Worm (Caenorhabditis elegans) whole organism, midembryonic: Measurements from ENCODE around the gene R10H10.3.

Experiments used
- T22C8.4 ChIP-seq: fragments of 200-800 bp; sonication (Bioruptor generic); IDR thresholded peaks from 2 replicates; pipeline ENCODE4 v1.3.6; 2022; ENCODE audit warnings: missing genetic modification characterization, missing compliant biosample characterization
- cog-1 ChIP-seq: sonication (generic microtip); optimal IDR thresholded peaks from 2 replicates; lab custom pipeline; 2016; ENCODE audit warnings: missing genetic modification characterization, missing compliant biosample characterization
- flt-1 ChIP-seq: fragments of 200-800 bp; sonication (Bioruptor generic); IDR thresholded peaks from 2 replicates; pipeline ENCODE4 v1.3.6; 2022; ENCODE audit warnings: missing genetic modification characterization, missing compliant biosample characterization
- klf-2 ChIP-seq: fragments of 200-800 bp; sonication (Bioruptor generic); conservative IDR thresholded peaks from 2 replicates; pipeline ENCODE4 v1.3.6; 2022; ENCODE audit warnings: missing genetic modification reagents, missing genetic modification characterization, missing compliant biosample characterization
- med-1 ChIP-seq: sonication (generic microtip); optimal IDR thresholded peaks from 2 replicates; lab custom pipeline; 2017; ENCODE audit warnings: missing genetic modification characterization, mild to moderate bottlenecking, missing compliant biosample characterization, antibody characterized with exemption, missing genetic modification reagents; ENCODE audit not compliant: insufficient read depth
- ref-1 ChIP-seq: fragments of 200-800 bp; sonication (Bioruptor generic); conservative IDR thresholded peaks from 2 replicates; pipeline ENCODE4 v1.3.6; 2022; ENCODE audit warnings: missing genetic modification reagents, missing genetic modification characterization, missing compliant biosample characterization
- tab-1 ChIP-seq: fragments of 200-800 bp; sonication (Bioruptor generic); IDR thresholded peaks from 2 replicates; pipeline ENCODE4 v1.3.6; 2022; ENCODE audit warnings: missing genetic modification characterization, missing compliant biosample characterization
- ztf-23 ChIP-seq: fragments of 200-800 bp; sonication (Bioruptor generic); IDR thresholded peaks from 2 replicates; pipeline ENCODE4 v1.3.6; 2022; ENCODE audit warnings: missing genetic modification reagents, missing genetic modification characterization, missing compliant biosample characterization
- ztf-29 ChIP-seq: fragments of 200-800 bp; sonication (Bioruptor generic); IDR thresholded peaks from 2 replicates; pipeline ENCODE4 v1.3.6; 2022; ENCODE audit warnings: missing genetic modification reagents, missing genetic modification characterization, missing compliant biosample characterization

The R10H10.3 gene

DNA sequence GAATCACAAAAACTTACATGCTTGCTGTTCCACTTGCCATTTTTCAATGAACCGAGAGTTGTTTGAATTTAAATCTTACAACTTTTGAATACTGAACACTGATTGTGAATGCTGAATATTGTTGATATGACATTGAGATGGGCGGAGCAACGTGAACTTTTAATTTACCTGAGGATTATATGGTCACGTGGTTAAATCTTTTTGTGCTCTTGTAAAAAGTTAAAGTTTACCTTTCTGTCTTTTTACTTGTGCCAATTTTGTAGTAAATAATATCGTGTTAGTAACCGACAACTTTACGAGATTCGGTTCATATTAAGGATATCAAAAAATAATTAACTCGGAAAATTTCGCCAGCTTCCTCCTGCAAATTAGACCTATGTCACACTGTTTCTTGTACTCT lies 36.1 kb upstream of the R10H10.3 start, which contains the start of gene Y43C5B.2:
Y43C5B.2 (minus strand) TSS at position 101 of the 400 bp plus-strand sequence.
- no peak for TF ChIP-seq ref-1 (GFP tag; lab: Robert Waterston, UW)
- TF ChIP-seq klf-2: no peak
- TF ChIP-seq flt-1: no peak
- TF ChIP-seq med-1 (GFP tag; lab: Kevin White, UChicago): no peak
- no peak for TF ChIP-seq T22C8.4 (GFP tag; lab: Robert Waterston, UW)
- TF ChIP-seq cog-1 (tag; lab: Kevin White, UChicago): no peak
- no peak for TF ChIP-seq tab-1 (GFP tag; lab: Robert Waterston, UW)
- no peak for TF ChIP-seq ztf-29 (GFP tag; lab: Robert Waterston, UW)
- no peak for TF ChIP-seq ztf-23 (GFP tag; lab: Robert Waterston, UW)

DNA sequence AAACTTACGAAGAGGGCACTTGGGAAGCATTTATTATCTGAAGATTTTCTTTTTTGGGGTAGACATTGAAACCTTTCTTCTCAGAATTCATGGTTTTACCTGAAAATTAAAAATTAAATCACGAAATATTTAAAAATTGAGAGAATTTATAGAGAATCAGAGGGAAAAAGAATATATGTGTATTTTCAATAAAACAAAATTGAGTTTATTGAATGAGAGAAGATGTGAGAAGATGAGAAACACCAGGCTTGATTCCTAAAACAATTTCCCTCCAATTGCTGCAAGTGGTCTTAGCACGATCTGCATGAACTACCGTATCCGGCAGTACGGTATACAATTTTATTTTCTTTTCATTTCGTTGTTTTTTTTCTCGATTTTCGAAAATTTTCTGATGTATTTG lies 31.2 kb upstream of the R10H10.3 start, which contains the start of gene R11A8.1:
R11A8.1 (minus strand) TSS at position 101 of the 400 bp plus-strand sequence.
- TF ChIP-seq flt-1: no peak
- no peak for TF ChIP-seq ztf-29 (GFP tag; lab: Robert Waterston, UW)
- TF ChIP-seq tab-1 (GFP tag; lab: Robert Waterston, UW): no peak
- TF ChIP-seq T22C8.4 (GFP tag; lab: Robert Waterston, UW): no peak
- TF ChIP-seq klf-2: no peak
- no peak for TF ChIP-seq ref-1 (GFP tag; lab: Robert Waterston, UW)
- TF ChIP-seq cog-1 (tag; lab: Kevin White, UChicago): no peak
- TF ChIP-seq med-1 (GFP tag; lab: Kevin White, UChicago): no peak
- no peak for TF ChIP-seq ztf-23 (GFP tag; lab: Robert Waterston, UW)

DNA sequence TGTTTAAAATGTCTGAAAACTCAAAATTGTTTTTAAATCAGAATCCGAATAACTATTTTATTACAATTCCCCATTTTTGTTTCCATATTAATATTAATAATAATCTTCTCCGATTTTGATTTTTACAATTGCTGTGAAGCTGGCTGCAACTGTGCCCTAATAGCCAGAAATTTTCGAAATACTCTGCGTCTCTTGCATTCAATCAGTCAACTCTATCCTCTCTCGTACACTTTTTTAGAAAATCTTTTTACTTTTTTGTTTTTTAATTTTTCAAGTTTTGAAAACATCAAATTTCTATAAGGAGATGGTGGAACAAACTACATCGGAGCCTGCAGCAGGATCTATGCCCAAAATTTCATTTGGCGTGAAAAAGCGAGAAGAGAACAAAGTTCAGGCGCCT lies 30.5 kb upstream of the R10H10.3 start, which contains the start of gene gkow-1:
gkow-1 (plus strand) TSS at position 301 of the 400 bp plus-strand sequence.
- TF ChIP-seq flt-1 (no peak), med-1 (GFP tag; lab: Kevin White, UChicago) (no peak), ztf-29 (GFP tag; lab: Robert Waterston, UW) (no peak), ref-1 (GFP tag; lab: Robert Waterston, UW) (no peak)

DNA sequence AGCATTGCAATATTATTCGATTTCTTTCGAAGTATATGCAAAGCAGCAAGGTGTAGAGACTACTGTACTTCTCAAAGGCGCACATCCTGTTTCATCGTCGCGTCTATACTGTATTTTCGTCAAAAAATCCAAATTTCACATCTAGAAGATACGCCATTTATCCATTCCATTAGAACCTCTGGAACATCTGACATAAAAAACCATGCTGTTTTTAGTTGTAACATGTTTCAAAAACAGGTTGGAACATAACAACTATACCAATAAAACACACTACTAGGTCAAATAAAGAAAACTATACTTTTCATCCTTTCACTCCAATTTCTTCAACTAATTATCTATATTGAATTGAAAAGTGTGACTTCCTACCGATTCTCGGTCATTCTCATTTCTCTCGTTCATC lies 28.0 kb upstream of the R10H10.3 start, which contains the start of gene ugt-59:
ugt-59 (plus strand) TSS at position 301 of the 400 bp plus-strand sequence.
- TF ChIP-seq ztf-23 (GFP tag; lab: Robert Waterston, UW) (no peak), tab-1 (GFP tag; lab: Robert Waterston, UW) (no peak), flt-1 (no peak), klf-2 (no peak), ref-1 (GFP tag; lab: Robert Waterston, UW) (no peak), cog-1 (tag; lab: Kevin White, UChicago) (no peak), med-1 (GFP tag; lab: Kevin White, UChicago) (no peak), T22C8.4 (GFP tag; lab: Robert Waterston, UW) (no peak), ztf-29 (GFP tag; lab: Robert Waterston, UW) (no peak)

- TF ChIP-seq tab-1 (GFP tag; lab: Robert Waterston, UW) (no peak), cog-1 (tag; lab: Kevin White, UChicago) (no peak), ztf-23 (GFP tag; lab: Robert Waterston, UW) (no peak), med-1 (GFP tag; lab: Kevin White, UChicago) (no peak), T22C8.4 (GFP tag; lab: Robert Waterston, UW) (no peak), flt-1 (no peak), klf-2 (no peak), ztf-29 (GFP tag; lab: Robert Waterston, UW) (no peak), ref-1 (GFP tag; lab: Robert Waterston, UW) (no peak)
Measured at ce11 chrIV:10366018-10366417, 22.3 kb upstream of the R10H10.3 start, which contains the start of gene sir-2.1. TSS of gene sir-2.1 (minus strand) at chrIV:10366229.

- TF ChIP-seq ref-1 (GFP tag; lab: Robert Waterston, UW) (no peak), T22C8.4 (GFP tag; lab: Robert Waterston, UW) (no peak), flt-1 (no peak), cog-1 (tag; lab: Kevin White, UChicago) (no peak), ztf-29 (GFP tag; lab: Robert Waterston, UW) (no peak), ztf-23 (GFP tag; lab: Robert Waterston, UW) (no peak), klf-2 (no peak), tab-1 (GFP tag; lab: Robert Waterston, UW) (no peak), med-1 (GFP tag; lab: Kevin White, UChicago) (no peak)
Measured at ce11 chrIV:10367740-10368246, 20.5 kb upstream of the R10H10.3 start, which contains the start of gene pges-2. TSS of gene pges-2 (minus strand) at chrIV:10367790.

ce11 chrIV:10368326-10368725 lies 20.0 kb upstream of the R10H10.3 start, which contains the start of gene iars-1:
TSS of gene iars-1 (plus strand) at chrIV:10368601.
- TF ChIP-seq ztf-23 (GFP tag; lab: Robert Waterston, UW): no peak
- TF ChIP-seq cog-1 (tag; lab: Kevin White, UChicago): no peak
- TF ChIP-seq ref-1 (GFP tag; lab: Robert Waterston, UW): no peak

DNA sequence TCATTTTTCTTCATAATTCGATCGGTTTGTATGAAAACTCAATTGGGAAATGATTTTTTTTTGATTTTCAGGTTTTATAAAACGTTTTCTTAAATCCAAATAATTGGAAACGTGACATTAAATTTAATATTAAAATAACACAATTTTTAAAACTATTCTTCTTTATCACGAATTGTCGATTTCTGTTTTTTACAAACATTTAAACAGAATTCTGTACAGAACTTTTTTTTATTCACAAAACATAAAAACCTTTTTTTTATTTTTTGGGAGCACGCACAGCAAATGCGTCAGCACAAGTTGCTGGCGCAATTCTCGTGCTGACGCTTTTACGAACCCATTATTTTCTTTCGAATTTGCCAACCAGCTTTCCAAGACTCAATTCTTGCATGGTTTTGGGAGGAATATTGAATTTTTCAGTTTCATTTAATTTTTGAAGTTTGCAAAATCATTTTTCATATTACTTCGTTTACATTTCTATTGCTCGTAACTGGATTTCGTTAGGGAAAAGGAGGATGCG lies 14.5 kb upstream of the R10H10.3 start, which contains the start of gene mpz-5:
mpz-5 (minus strand) TSS at position 51 of the 517 bp plus-strand sequence.
- TF ChIP-seq ztf-23 (GFP tag; lab: Robert Waterston, UW): 0 out of 2 replicates have a peak, but pooled peaks have one; percentile 56
- peak; percentile 20 for TF ChIP-seq med-1 (GFP tag; lab: Kevin White, UChicago)
- 0 out of 2 replicates have a peak, but pooled peaks have one; percentile 46 for TF ChIP-seq flt-1
- 0 out of 2 replicates have a peak, but pooled peaks have one; percentile 26 for TF ChIP-seq ztf-29 (GFP tag; lab: Robert Waterston, UW)
- TF ChIP-seq tab-1 (GFP tag; lab: Robert Waterston, UW): no peak

- TF ChIP-seq flt-1 (no peak), med-1 (GFP tag; lab: Kevin White, UChicago) (no peak), cog-1 (tag; lab: Kevin White, UChicago) (no peak), tab-1 (GFP tag; lab: Robert Waterston, UW) (no peak), klf-2 (no peak), ztf-29 (GFP tag; lab: Robert Waterston, UW) (no peak), ref-1 (GFP tag; lab: Robert Waterston, UW) (no peak), T22C8.4 (GFP tag; lab: Robert Waterston, UW) (no peak), ztf-23 (GFP tag; lab: Robert Waterston, UW) (no peak)
Measured at ce11 chrIV:10374601-10375000, 13.7 kb upstream of the R10H10.3 start, which contains the start of gene mask-1. TSS of gene mask-1 (plus strand) at chrIV:10374901.
